Fruit fly (Drosophila melanogaster) whole organism, adult: Measurements from ENCODE around the gene side-III.

Experiments
- CG14711 ChIP-seq: fragments of 200-800 bp; sonication (Bioruptor generic); optimal IDR thresholded peaks from 2 replicates; lab custom pipeline; 2018; ENCODE audit warnings: missing biosample characterization, mild to moderate bottlenecking, missing genetic modification characterization, moderate library complexity
- Mnt ChIP-seq: fragments of 200-800 bp; sonication (Bioruptor generic); optimal IDR thresholded peaks from 2 replicates; lab custom pipeline; 2016; ENCODE audit warnings: missing biosample characterization, mild to moderate bottlenecking, missing genetic modification characterization

DNA sequence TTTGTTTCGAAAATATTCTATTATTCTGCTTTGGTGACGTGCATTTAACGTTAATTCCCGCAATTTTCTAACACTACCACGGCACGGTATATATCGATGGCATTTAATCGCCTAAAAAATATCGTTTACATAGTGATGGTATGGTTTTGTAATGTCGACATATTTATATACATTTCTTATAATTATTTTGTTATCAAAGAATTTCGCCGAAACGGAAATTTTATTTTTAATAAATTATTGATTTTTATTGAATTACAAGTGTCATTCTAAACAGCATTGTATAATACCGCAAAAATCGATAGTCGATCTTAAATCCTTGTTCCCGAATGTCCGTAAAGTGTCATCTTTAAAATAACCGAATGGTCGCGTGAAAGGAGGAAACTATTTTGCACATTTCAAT, 134.9 kb downstream of the side-III start, which contains the start of the genes Sec20 and dgrn:
- TF ChIP-seq CG14711 (tag; lab: Kevin White, UChicago) = peak; percentile 66
- peak; percentile 74 for TF ChIP-seq Mnt (GFP tag; lab: Kevin White, UChicago)
